Fruit fly (Drosophila melanogaster) whole organism, embryonic: ENCODE data around the gene CG8206.

Source experiments
- Aef1 ChIP-seq: fragments of 200-800 bp; sonication (Bioruptor generic); IDR thresholded peaks from 3 replicates; pipeline ENCODE4 v1.3.6; 2022; ENCODE audit warnings: missing biosample characterization, missing genetic modification characterization
- CG10654 ChIP-seq: fragments of 200-800 bp; sonication (Bioruptor generic); optimal IDR thresholded peaks from 2 replicates; lab custom pipeline; 2016; ENCODE audit warnings: missing biosample characterization, missing genetic modification characterization
- CG11398 ChIP-seq: fragments of 200-800 bp; sonication (Bioruptor generic); optimal IDR thresholded peaks from 2 replicates; lab custom pipeline; 2016; ENCODE audit warnings: missing biosample characterization, missing genetic modification characterization
- CG12744 ChIP-seq: fragments of 200-800 bp; sonication (Bioruptor generic); optimal IDR thresholded peaks from 2 replicates; lab custom pipeline; 2016; ENCODE audit warnings: missing biosample characterization, missing genetic modification characterization
- CG13624 ChIP-seq: fragments of 200-800 bp; sonication (Bioruptor generic); optimal IDR thresholded peaks from 2 replicates; lab custom pipeline; 2016; ENCODE audit warnings: missing biosample characterization, missing genetic modification characterization
- CG15073 ChIP-seq: fragments of 200-800 bp; sonication (Bioruptor generic); optimal IDR thresholded peaks from 2 replicates; lab custom pipeline; 2016; ENCODE audit warnings: missing biosample characterization, missing genetic modification characterization
- CG15269 ChIP-seq: fragments of 200-800 bp; sonication (Bioruptor generic); optimal IDR thresholded peaks from 2 replicates; lab custom pipeline; 2018; ENCODE audit warnings: missing biosample characterization, mild to moderate bottlenecking, missing genetic modification characterization, moderate library complexity
- CG15696 ChIP-seq: fragments of 200-800 bp; sonication (Bioruptor generic); optimal IDR thresholded peaks from 2 replicates; lab custom pipeline; 2019; ENCODE audit warnings: missing biosample characterization, mild to moderate bottlenecking, missing genetic modification characterization, moderate library complexity
- CG17359 ChIP-seq: fragments of 200-800 bp; sonication (Bioruptor generic); optimal IDR thresholded peaks from 3 replicates; lab custom pipeline; 2018; ENCODE audit warnings: missing biosample characterization, mild to moderate bottlenecking, missing genetic modification characterization, moderate library complexity
- CG17361 ChIP-seq: fragments of 200-800 bp; sonication (Bioruptor generic); IDR thresholded peaks from 3 replicates; pipeline ENCODE4 v1.3.6; 2022; ENCODE audit warnings: missing biosample characterization, missing genetic modification characterization
- CG2116 ChIP-seq: fragments of 200-800 bp; sonication (Bioruptor generic); optimal IDR thresholded peaks from 3 replicates; lab custom pipeline; 2018; ENCODE audit warnings: missing biosample characterization, mild to moderate bottlenecking, missing genetic modification characterization
- CG31388 ChIP-seq: fragments of 200-800 bp; sonication (Bioruptor generic); optimal IDR thresholded peaks from 2 replicates; lab custom pipeline; 2016; ENCODE audit warnings: missing biosample characterization, missing genetic modification characterization
- CG32772 ChIP-seq: fragments of 200-800 bp; sonication (Bioruptor generic); IDR thresholded peaks from 2 replicates; pipeline ENCODE4 v1.3.6; 2022; ENCODE audit warnings: missing biosample characterization, missing genetic modification characterization
- CG3281 ChIP-seq: fragments of 200-800 bp; sonication (Bioruptor generic); optimal IDR thresholded peaks from 3 replicates; lab custom pipeline; 2017; ENCODE audit warnings: missing biosample characterization, mild to moderate bottlenecking, missing genetic modification characterization
- CG34422 ChIP-seq: fragments of 200-800 bp; sonication (Bioruptor generic); IDR thresholded peaks from 3 replicates; pipeline ENCODE4 v1.3.6; 2022; ENCODE audit warnings: missing biosample characterization, missing genetic modification characterization
- CG43689 ChIP-seq: fragments of 200-800 bp; sonication (Bioruptor generic); IDR thresholded peaks from 2 replicates; pipeline ENCODE4 v1.3.6; 2022; ENCODE audit warnings: missing biosample characterization, missing genetic modification characterization
- CG4424 ChIP-seq: fragments of 200-800 bp; sonication (Bioruptor generic); optimal IDR thresholded peaks from 3 replicates; lab custom pipeline; 2016; ENCODE audit warnings: missing biosample characterization, missing genetic modification characterization
- CG7745 ChIP-seq: fragments of 200-800 bp; sonication (Bioruptor generic); optimal IDR thresholded peaks from 2 replicates; lab custom pipeline; 2018; ENCODE audit warnings: missing biosample characterization, mild to moderate bottlenecking, missing genetic modification characterization, moderate library complexity
- CG7987 ChIP-seq: fragments of 200-800 bp; sonication (Bioruptor generic); optimal IDR thresholded peaks from 2 replicates; lab custom pipeline; 2018; ENCODE audit warnings: missing biosample characterization, mild to moderate bottlenecking, missing genetic modification characterization, moderate library complexity
- CG8089 ChIP-seq: fragments of 200-800 bp; sonication (Bioruptor generic); optimal IDR thresholded peaks from 3 replicates; lab custom pipeline; 2016; ENCODE audit warnings: missing biosample characterization, missing genetic modification characterization
- CG8944 ChIP-seq: fragments of 200-800 bp; sonication (Bioruptor generic); optimal IDR thresholded peaks from 3 replicates; lab custom pipeline; 2016; ENCODE audit warnings: missing biosample characterization, missing genetic modification characterization
- Doc2 ChIP-seq: fragments of 200-800 bp; sonication (Bioruptor generic); IDR thresholded peaks from 2 replicates; pipeline ENCODE4 v1.3.6; 2022; ENCODE audit warnings: missing biosample characterization, missing genetic modification characterization
- HHEX ChIP-seq: fragments of 200-800 bp; sonication (Bioruptor generic); optimal IDR thresholded peaks from 3 replicates; lab custom pipeline; 2017; ENCODE audit warnings: missing biosample characterization, mild to moderate bottlenecking, missing genetic modification characterization, missing genetic modification reagents
- Sox100B ChIP-seq: fragments of 200-800 bp; sonication (Bioruptor generic); optimal IDR thresholded peaks from 3 replicates; lab custom pipeline; 2018; ENCODE audit warnings: missing biosample characterization, mild to moderate bottlenecking, missing genetic modification characterization
- Ssrp ChIP-seq: fragments of 200-800 bp; sonication (Bioruptor generic); optimal IDR thresholded peaks from 2 replicates; lab custom pipeline; 2018; ENCODE audit warnings: missing biosample characterization, mild to moderate bottlenecking, missing genetic modification characterization, moderate library complexity
- ac ChIP-seq: fragments of 200-800 bp; sonication (Bioruptor generic); optimal IDR thresholded peaks from 3 replicates; lab custom pipeline; 2017; ENCODE audit warnings: missing biosample characterization, mild to moderate bottlenecking, missing genetic modification characterization
- bowl ChIP-seq: fragments of 200-800 bp; sonication (Bioruptor generic); IDR thresholded peaks from 2 replicates; pipeline ENCODE4 v1.3.6; 2022; ENCODE audit warnings: missing biosample characterization, missing genetic modification characterization
- caup ChIP-seq: fragments of 200-800 bp; sonication (Bioruptor generic); optimal IDR thresholded peaks from 3 replicates; lab custom pipeline; 2017; ENCODE audit warnings: missing biosample characterization, mild to moderate bottlenecking, missing genetic modification characterization, moderate library complexity; ENCODE audit not compliant: severe bottlenecking
- croc ChIP-seq: fragments of 200-800 bp; sonication (Bioruptor generic); conservative IDR thresholded peaks from 3 replicates; pipeline ENCODE4 v1.3.6; 2022; ENCODE audit warnings: missing biosample characterization, missing genetic modification characterization
- da ChIP-seq: fragments of 200-800 bp; sonication (Bioruptor generic); optimal IDR thresholded peaks from 2 replicates; lab custom pipeline; 2016; ENCODE audit warnings: missing biosample characterization, missing genetic modification characterization
- dimm ChIP-seq: fragments of 200-800 bp; sonication (Bioruptor generic); IDR thresholded peaks from 2 replicates; pipeline ENCODE4 v1.3.6; 2022; ENCODE audit warnings: missing biosample characterization, missing genetic modification characterization
- ems ChIP-seq: fragments of 200-800 bp; sonication (Bioruptor generic); optimal IDR thresholded peaks from 3 replicates; lab custom pipeline; 2016; ENCODE audit warnings: missing biosample characterization, missing genetic modification characterization
- gce ChIP-seq: fragments of 200-800 bp; sonication (Bioruptor generic); IDR thresholded peaks from 3 replicates; pipeline ENCODE4 v1.3.6; 2022; ENCODE audit warnings: missing biosample characterization, missing genetic modification characterization
- gem ChIP-seq: fragments of 200-800 bp; sonication (Bioruptor generic); optimal IDR thresholded peaks from 2 replicates; lab custom pipeline; 2019; ENCODE audit warnings: missing biosample characterization, mild to moderate bottlenecking, missing genetic modification characterization, moderate library complexity
- jigr1 ChIP-seq: fragments of 200-800 bp; sonication (Bioruptor generic); IDR thresholded peaks from 3 replicates; pipeline ENCODE4 v1.3.6; 2022; ENCODE audit warnings: missing biosample characterization, missing genetic modification characterization
- klu ChIP-seq: fragments of 200-800 bp; sonication (Bioruptor generic); IDR thresholded peaks from 2 replicates; pipeline ENCODE4 v1.3.6; 2022; ENCODE audit warnings: missing biosample characterization, missing genetic modification characterization
- lov ChIP-seq, 2 experiments: fragments of 200-800 bp in 1 of 2; fragments of >200 bp in 1 of 2; sonication (Bioruptor generic) in 1 of 2; IDR thresholded peaks in 1 of 2; optimal IDR thresholded peaks in 1 of 2; 2 replicates in 1 of 2; 3 replicates in 1 of 2; pipeline versions ENCODE4 v1.3.6 to Lab custom; 2017 to 2022; ENCODE audit warnings: missing biosample characterization in 1 of 2, missing genetic modification characterization in 1 of 2
- mld ChIP-seq: fragments of 200-800 bp; sonication (Bioruptor generic); IDR thresholded peaks from 3 replicates; pipeline ENCODE4 v1.3.6; 2022; ENCODE audit warnings: missing biosample characterization, missing genetic modification characterization; ENCODE audit not compliant: partially characterized antibody
- pho ChIP-seq: fragments of 200-800 bp; sonication (Bioruptor generic); optimal IDR thresholded peaks from 2 replicates; lab custom pipeline; 2016; ENCODE audit warnings: missing biosample characterization, missing genetic modification characterization
- prd ChIP-seq, 3 experiments: fragments of >200 bp in 2 of 3; fragments of 200-800 bp in 1 of 3; sonication (Bioruptor generic) in 1 of 3; optimal IDR thresholded peaks in 2 of 3; IDR thresholded peaks in 1 of 3; 2 replicates in 2 of 3; 3 replicates in 1 of 3; pipeline versions ENCODE4 v1.3.6 to Lab custom; 2017 to 2022; ENCODE audit warnings: missing biosample characterization in 1 of 3, missing genetic modification characterization in 1 of 3
- rib ChIP-seq: fragments of 200-800 bp; sonication (Bioruptor generic); IDR thresholded peaks from 2 replicates; pipeline ENCODE4 v1.3.6; 2022; ENCODE audit warnings: missing biosample characterization, missing genetic modification characterization
- salm ChIP-seq: fragments of 200-800 bp; sonication (Bioruptor generic); optimal IDR thresholded peaks from 2 replicates; lab custom pipeline; 2018; ENCODE audit warnings: missing biosample characterization, mild to moderate bottlenecking, missing genetic modification characterization
- sc ChIP-seq, 3 experiments: fragments of >200 bp in 2 of 3; fragments of 200-800 bp in 1 of 3; sonication (Bioruptor generic) in 1 of 3; optimal IDR thresholded peaks; 2 replicates in 2 of 3; 3 replicates in 1 of 3; lab custom pipeline; 2017; ENCODE audit warnings: mild to moderate bottlenecking in 1 of 3, missing biosample characterization in 1 of 3, missing genetic modification characterization in 1 of 3, missing genetic modification reagents in 1 of 3
- scrt ChIP-seq: fragments of 200-800 bp; sonication (Bioruptor generic); optimal IDR thresholded peaks from 2 replicates; lab custom pipeline; 2018; ENCODE audit warnings: missing biosample characterization, mild to moderate bottlenecking, missing genetic modification characterization, moderate library complexity
- sisA ChIP-seq: fragments of 200-800 bp; sonication (Bioruptor generic); IDR thresholded peaks from 2 replicates; pipeline ENCODE4 v1.3.6; 2022; ENCODE audit warnings: missing biosample characterization, missing genetic modification characterization
- sqz ChIP-seq: fragments of 200-800 bp; sonication (Bioruptor generic); optimal IDR thresholded peaks from 3 replicates; lab custom pipeline; 2018; ENCODE audit warnings: missing biosample characterization, mild to moderate bottlenecking, missing genetic modification characterization
- stwl ChIP-seq: fragments of 200-800 bp; sonication (Bioruptor generic); optimal IDR thresholded peaks from 3 replicates; lab custom pipeline; 2018; ENCODE audit warnings: missing biosample characterization, mild to moderate bottlenecking, missing genetic modification characterization, moderate library complexity
- vvl ChIP-seq: fragments of 200-800 bp; sonication (Bioruptor generic); IDR thresholded peaks from 2 replicates; pipeline ENCODE4 v1.3.6; 2022; ENCODE audit warnings: missing biosample characterization, missing genetic modification characterization

CG8206 gene

dm6 chrX:15697581-15698208 lies 41.3 kb upstream of the CG8206 start (continued):
- no peak for TF ChIP-seq CG12744 (GFP tag; lab: Kevin White, UChicago)
- peak; percentile 76 for TF ChIP-seq bowl (GFP tag; lab: Robert Waterston, UW)
- TF ChIP-seq stwl (tag; lab: Kevin White, UChicago): peak; percentile 6
- peak; percentile 83 for TF ChIP-seq CG7987
- TF ChIP-seq salm (tag; lab: Kevin White, UChicago): peak; percentile 79
- peak; percentile 89 for TF ChIP-seq croc (GFP tag; lab: Robert Waterston, UW)
- TF ChIP-seq ac: no peak
- TF ChIP-seq CG34422 (GFP tag; lab: Robert Waterston, UW): peak; percentile 96
- TF ChIP-seq scrt: peak; percentile 91
- no peak for TF ChIP-seq da (GFP tag; lab: Kevin White, UChicago)
- TF ChIP-seq caup (GFP tag; lab: Kevin White, UChicago): peak; percentile 94
- TF ChIP-seq CG10654: peak; percentile 87
- TF ChIP-seq CG31388 (GFP tag; lab: Kevin White, UChicago): peak; percentile 80
- peak; percentile 75; the same call in 2 of the 3 replicates for TF ChIP-seq jigr1 (GFP tag; lab: Robert Waterston, UW)
- peak; percentile 74 for TF ChIP-seq CG43689 (GFP tag; lab: Robert Waterston, UW)
- no peak for TF ChIP-seq CG11398 (GFP tag; lab: Kevin White, UChicago)
- TF ChIP-seq Doc2: peak; percentile 71
- peak; percentile 93 for TF ChIP-seq CG32772 (GFP tag; lab: Robert Waterston, UW)
- TF ChIP-seq CG17359 (tag; lab: Kevin White, UChicago): peak; percentile 94
- TF ChIP-seq klu (GFP tag; lab: Robert Waterston, UW): peak; percentile 94
- peak; percentile 84 for TF ChIP-seq CG15696 (tag; lab: Kevin White, UChicago)
- TF ChIP-seq prd (optimal IDR thresholded peaks at IDR 0.05; lab: Kevin White, UChicago): no peak
- TF ChIP-seq prd (GFP tag; IDR thresholded peaks at IDR 0.05; lab: Robert Waterston, UW): peak; percentile 97
- peak; percentile 93 for TF ChIP-seq CG15269
- peak; percentile 90 for TF ChIP-seq CG4424
- peak; percentile 94 for TF ChIP-seq CG3281 (GFP tag; lab: Kevin White, UChicago)
- peak; percentile 37 for TF ChIP-seq sqz (GFP tag; lab: Kevin White, UChicago)
- TF ChIP-seq pho (GFP tag; lab: Kevin White, UChicago): peak; percentile 61
- peak; percentile 97 for TF ChIP-seq vvl (GFP tag; lab: Robert Waterston, UW)
- TF ChIP-seq CG2116 (GFP tag; lab: Kevin White, UChicago): peak; percentile 93
- peak; percentile 43 for TF ChIP-seq CG15073 (GFP tag; lab: Kevin White, UChicago)
- peak; percentile 94 for TF ChIP-seq HHEX (GFP tag; lab: Kevin White, UChicago)
- peak; percentile 83 for TF ChIP-seq CG17361 (GFP tag; lab: Robert Waterston, UW)
- peak; percentile 85 for TF ChIP-seq dimm
- TF ChIP-seq ems (GFP tag; lab: Kevin White, UChicago): peak; percentile 82
- TF ChIP-seq CG8944: peak; percentile 14
- no peak for TF ChIP-seq lov (optimal IDR thresholded peaks at IDR 0.05; lab: Kevin White, UChicago)
- peak; percentile 92 for TF ChIP-seq lov (GFP tag; IDR thresholded peaks at IDR 0.05; lab: Robert Waterston, UW)
- TF ChIP-seq gem (tag; lab: Kevin White, UChicago): peak; percentile 96
- TF ChIP-seq CG13624: peak; percentile 67
- TF ChIP-seq mld: no peak
- peak; percentile 83 for TF ChIP-seq Ssrp (tag; lab: Kevin White, UChicago)
- peak; percentile 82 for TF ChIP-seq gce (GFP tag; lab: Robert Waterston, UW)
- peak; percentile 95 for TF ChIP-seq sisA (GFP tag; lab: Robert Waterston, UW)
- no peak for TF ChIP-seq CG7745 (tag; lab: Kevin White, UChicago)
- TF ChIP-seq sc (optimal IDR thresholded peaks at IDR 0.05; lab: Kevin White, UChicago): no peak
- TF ChIP-seq sc (GFP tag; optimal IDR thresholded peaks at IDR 0.05; lab: Kevin White, UChicago): peak; percentile 72
- TF ChIP-seq Sox100B (GFP tag; lab: Kevin White, UChicago): peak; percentile 84
- TF ChIP-seq Aef1 (GFP tag; lab: Robert Waterston, UW): peak; percentile 95
- TF ChIP-seq rib: peak; percentile 93
- TF ChIP-seq CG8089 (GFP tag; lab: Kevin White, UChicago): no peak
